Fruit fly (Drosophila melanogaster) whole organism, embryonic: ENCODE measurements around the gene ash1.

Experiments
- ATbp ChIP-seq: fragments of 200-800 bp; sonication (Bioruptor generic); optimal IDR thresholded peaks from 2 replicates; lab custom pipeline; 2017; ENCODE audit warnings: missing biosample characterization, mild to moderate bottlenecking, missing genetic modification characterization, missing genetic modification reagents
- Ada2b ChIP-seq: fragments of 200-800 bp; sonication (Bioruptor generic); IDR thresholded peaks from 2 replicates; pipeline ENCODE4 v1.3.6; 2022; ENCODE audit warnings: missing biosample characterization, missing genetic modification characterization
- Aef1 ChIP-seq: fragments of 200-800 bp; sonication (Bioruptor generic); IDR thresholded peaks from 3 replicates; pipeline ENCODE4 v1.3.6; 2022; ENCODE audit warnings: missing biosample characterization, missing genetic modification characterization
- CG11696 ChIP-seq: fragments of 200-800 bp; sonication (Bioruptor generic); IDR thresholded peaks from 2 replicates; pipeline ENCODE4 v1.3.6; 2022; ENCODE audit warnings: missing biosample characterization, missing genetic modification characterization
- CG12155 ChIP-seq: fragments of 200-800 bp; sonication (Bioruptor generic); optimal IDR thresholded peaks from 3 replicates; lab custom pipeline; 2016; ENCODE audit warnings: missing biosample characterization, missing genetic modification characterization
- CG12942 ChIP-seq: fragments of 200-800 bp; sonication (Bioruptor generic); optimal IDR thresholded peaks from 3 replicates; lab custom pipeline; 2016; ENCODE audit warnings: missing biosample characterization, missing genetic modification characterization
- CG14965 ChIP-seq: fragments of 200-800 bp; sonication (Bioruptor generic); optimal IDR thresholded peaks from 2 replicates; lab custom pipeline; 2016; ENCODE audit warnings: missing biosample characterization, missing genetic modification characterization, borderline replicate concordance
- CG15011 ChIP-seq: fragments of 200-800 bp; sonication (Bioruptor generic); optimal IDR thresholded peaks from 3 replicates; lab custom pipeline; 2018; ENCODE audit warnings: missing biosample characterization, mild to moderate bottlenecking, missing genetic modification characterization
- CG1529 ChIP-seq: fragments of 200-800 bp; sonication (Bioruptor generic); optimal IDR thresholded peaks from 3 replicates; lab custom pipeline; 2018; ENCODE audit warnings: missing biosample characterization, missing genetic modification characterization
- CG1647 ChIP-seq: fragments of 200-800 bp; sonication (Bioruptor generic); optimal IDR thresholded peaks from 3 replicates; lab custom pipeline; 2016; ENCODE audit warnings: missing biosample characterization, missing genetic modification characterization
- CG17612 ChIP-seq: fragments of 200-800 bp; sonication (Bioruptor generic); IDR thresholded peaks from 2 replicates; pipeline ENCODE4 v1.3.6; 2022; ENCODE audit warnings: missing biosample characterization, missing genetic modification characterization
- CG18599 ChIP-seq: fragments of 200-800 bp; sonication (Bioruptor generic); optimal IDR thresholded peaks from 3 replicates; lab custom pipeline; 2017; ENCODE audit warnings: missing biosample characterization, missing genetic modification characterization, mild to moderate bottlenecking, moderate library complexity, missing genetic modification reagents
- CG31365 ChIP-seq: fragments of 200-800 bp; sonication (Bioruptor generic); optimal IDR thresholded peaks from 2 replicates; lab custom pipeline; 2018; ENCODE audit warnings: missing biosample characterization, mild to moderate bottlenecking, missing genetic modification characterization
- CG32767 ChIP-seq: fragments of 200-800 bp; sonication (Bioruptor generic); IDR thresholded peaks from 2 replicates; pipeline ENCODE4 v1.3.6; 2022; ENCODE audit warnings: missing biosample characterization, missing genetic modification characterization
- CG5180 ChIP-seq: fragments of 200-800 bp; sonication (Bioruptor generic); optimal IDR thresholded peaks from 3 replicates; lab custom pipeline; 2017; ENCODE audit warnings: missing biosample characterization, missing genetic modification characterization, mild to moderate bottlenecking, moderate library complexity, missing genetic modification reagents
- D ChIP-seq, 2 experiments: fragments of 200-800 bp in 1 of 2; fragments of >200 bp in 1 of 2; sonication (Bioruptor generic) in 1 of 2; optimal IDR thresholded peaks; 2 replicates in 1 of 2; 3 replicates in 1 of 2; lab custom pipeline; 2017; ENCODE audit warnings: mild to moderate bottlenecking in 1 of 2, missing biosample characterization in 1 of 2, missing genetic modification characterization in 1 of 2, missing genetic modification reagents in 1 of 2
- D19A ChIP-seq: fragments of 200-800 bp; optimal IDR thresholded peaks from 3 replicates; lab custom pipeline; 2019; ENCODE audit warnings: missing biosample characterization, mild to moderate bottlenecking, missing genetic modification characterization, moderate library complexity
- D19B ChIP-seq: fragments of 200-800 bp; sonication (Bioruptor generic); optimal IDR thresholded peaks from 2 replicates; lab custom pipeline; 2017; ENCODE audit warnings: missing biosample characterization, mild to moderate bottlenecking, missing genetic modification characterization
- Deaf1 ChIP-seq: fragments of 200-800 bp; optimal IDR thresholded peaks from 3 replicates; lab custom pipeline; 2019; ENCODE audit warnings: missing biosample characterization, mild to moderate bottlenecking, missing genetic modification characterization, moderate library complexity
- Drgx ChIP-seq: fragments of 200-800 bp; sonication (Bioruptor generic); IDR thresholded peaks from 2 replicates; pipeline ENCODE4 v1.3.6; 2022; ENCODE audit warnings: missing biosample characterization, missing genetic modification characterization
- Elba2 ChIP-seq: fragments of 200-800 bp; sonication (Bioruptor generic); optimal IDR thresholded peaks from 3 replicates; lab custom pipeline; 2016; ENCODE audit warnings: missing biosample characterization, missing genetic modification characterization
- HLH54F ChIP-seq: fragments of 200-800 bp; sonication (Bioruptor generic); optimal IDR thresholded peaks from 3 replicates; lab custom pipeline; 2016; ENCODE audit warnings: missing biosample characterization, missing genetic modification characterization
- Lpt ChIP-seq: fragments of >200 bp; optimal IDR thresholded peaks from 2 replicates; lab custom pipeline; 2018; ENCODE audit warnings: missing biosample characterization, missing genetic modification characterization
- Meics ChIP-seq: fragments of 200-800 bp; sonication (Bioruptor generic); optimal IDR thresholded peaks from 2 replicates; lab custom pipeline; 2017; ENCODE audit warnings: missing biosample characterization, mild to moderate bottlenecking, missing genetic modification characterization
- NC2α ChIP-seq: fragments of 200-800 bp; sonication (Bioruptor generic); optimal IDR thresholded peaks from 2 replicates; lab custom pipeline; 2016; ENCODE audit warnings: missing biosample characterization, missing genetic modification characterization
- NC2β ChIP-seq: fragments of 200-800 bp; sonication (Bioruptor generic); optimal IDR thresholded peaks from 2 replicates; lab custom pipeline; 2016; ENCODE audit warnings: missing biosample characterization, missing genetic modification characterization
- Nf-YA ChIP-seq: fragments of 200-800 bp; sonication (Bioruptor generic); IDR thresholded peaks from 2 replicates; pipeline ENCODE4 v1.3.6; 2022; ENCODE audit warnings: missing biosample characterization, missing genetic modification characterization
- Oaz ChIP-seq: fragments of 200-800 bp; sonication (Bioruptor generic); IDR thresholded peaks from 2 replicates; pipeline ENCODE4 v1.3.6; 2022; ENCODE audit warnings: missing biosample characterization, missing genetic modification characterization
- Sry-δ ChIP-seq: fragments of 200-800 bp; sonication (Bioruptor generic); optimal IDR thresholded peaks from 2 replicates; lab custom pipeline; 2016; ENCODE audit warnings: missing biosample characterization, missing genetic modification characterization
- Xbp1 ChIP-seq: fragments of 200-800 bp; sonication (Bioruptor generic); optimal IDR thresholded peaks from 3 replicates; lab custom pipeline; 2016; ENCODE audit warnings: missing biosample characterization, mild to moderate bottlenecking, missing genetic modification characterization
- ase ChIP-seq: fragments of 200-800 bp; sonication (Bioruptor generic); IDR thresholded peaks from 3 replicates; pipeline ENCODE4 v1.3.6; 2022; ENCODE audit warnings: missing biosample characterization, missing genetic modification characterization
- cad ChIP-seq: fragments of >200 bp; optimal IDR thresholded peaks from 2 replicates; lab custom pipeline; 2017; ENCODE audit warnings: missing biosample characterization, missing genetic modification characterization
- crp ChIP-seq, 2 experiments: fragments of 200-800 bp; sonication (Bioruptor generic); optimal IDR thresholded peaks; 2 replicates in 1 of 2; 3 replicates in 1 of 2; lab custom pipeline; 2017; ENCODE audit warnings: missing biosample characterization in 2 of 2, missing genetic modification characterization in 2 of 2, mild to moderate bottlenecking in 1 of 2, moderate library complexity in 1 of 2
- dati ChIP-seq: fragments of 200-800 bp; sonication (Bioruptor generic); IDR thresholded peaks from 2 replicates; pipeline ENCODE4 v1.3.6; 2022; ENCODE audit warnings: missing biosample characterization, missing genetic modification characterization
- exex ChIP-seq: fragments of 200-800 bp; sonication (Bioruptor generic); optimal IDR thresholded peaks from 4 replicates; lab custom pipeline; 2018; ENCODE audit warnings: missing biosample characterization, mild to moderate bottlenecking, missing genetic modification characterization, moderate library complexity
- fd96Cb ChIP-seq: fragments of 200-800 bp; sonication (Bioruptor generic); optimal IDR thresholded peaks from 2 replicates; lab custom pipeline; 2018; ENCODE audit warnings: missing biosample characterization, mild to moderate bottlenecking, missing genetic modification characterization, moderate library complexity
- fu2 ChIP-seq: fragments of 200-800 bp; sonication (Bioruptor generic); optimal IDR thresholded peaks from 2 replicates; lab custom pipeline; 2016; ENCODE audit warnings: missing biosample characterization, missing genetic modification characterization
- gfzf ChIP-seq: fragments of 200-800 bp; sonication (Bioruptor generic); optimal IDR thresholded peaks from 2 replicates; lab custom pipeline; 2016; ENCODE audit warnings: missing biosample characterization, mild to moderate bottlenecking, missing genetic modification characterization, moderate library complexity
- kni ChIP-seq: fragments of 200-800 bp; sonication (Bioruptor generic); optimal IDR thresholded peaks from 3 replicates; lab custom pipeline; 2017; ENCODE audit warnings: mild to moderate bottlenecking, missing biosample characterization, missing genetic modification reagents, missing genetic modification characterization
- lov ChIP-seq, 2 experiments: fragments of 200-800 bp in 1 of 2; fragments of >200 bp in 1 of 2; sonication (Bioruptor generic) in 1 of 2; IDR thresholded peaks in 1 of 2; optimal IDR thresholded peaks in 1 of 2; 2 replicates in 1 of 2; 3 replicates in 1 of 2; pipeline versions ENCODE4 v1.3.6 to Lab custom; 2017 to 2022; ENCODE audit warnings: missing biosample characterization in 1 of 2, missing genetic modification characterization in 1 of 2
- pan ChIP-seq, 4 experiments: fragments of >200 bp in 3 of 4; fragments of 200-800 bp in 1 of 4; sonication (Bioruptor generic) in 1 of 4; optimal IDR thresholded peaks in 3 of 4; IDR thresholded peaks in 1 of 4; 2 replicates each; pipeline versions ENCODE4 v1.3.6 to Lab custom; 2017 to 2022; ENCODE audit warnings: missing biosample characterization in 2 of 4, missing genetic modification characterization in 2 of 4, mixed read lengths in 1 of 4
- pnt ChIP-seq: fragments of 200-800 bp; sonication (Bioruptor generic); optimal IDR thresholded peaks from 3 replicates; lab custom pipeline; 2016; ENCODE audit warnings: missing biosample characterization, missing genetic modification characterization
- sd ChIP-seq: fragments of 200-800 bp; sonication (Bioruptor generic); optimal IDR thresholded peaks from 3 replicates; lab custom pipeline; 2018; ENCODE audit warnings: missing biosample characterization, mild to moderate bottlenecking, missing genetic modification characterization, moderate library complexity
- shn ChIP-seq: fragments of 200-800 bp; sonication (Bioruptor generic); optimal IDR thresholded peaks from 3 replicates; lab custom pipeline; 2016; ENCODE audit warnings: missing biosample characterization, missing genetic modification characterization
- sna ChIP-seq: fragments of 200-800 bp; sonication (Bioruptor generic); IDR thresholded peaks from 2 replicates; pipeline ENCODE4 v1.3.6; 2022; ENCODE audit warnings: missing biosample characterization, missing genetic modification characterization; ENCODE audit not compliant: partially characterized antibody
- tll ChIP-seq, 2 experiments: fragments of 200-800 bp in 1 of 2; fragments of >200 bp in 1 of 2; sonication (Bioruptor generic) in 1 of 2; optimal IDR thresholded peaks; 2 replicates each; lab custom pipeline; 2017 to 2019; ENCODE audit warnings: missing biosample characterization in 2 of 2, missing genetic modification characterization in 2 of 2, mild to moderate bottlenecking in 1 of 2, moderate library complexity in 1 of 2
- usp ChIP-seq: fragments of >200 bp; optimal IDR thresholded peaks from 2 replicates; lab custom pipeline; 2017; ENCODE audit warnings: missing biosample characterization, missing genetic modification characterization
- wor ChIP-seq: fragments of 200-800 bp; sonication (Bioruptor generic); IDR thresholded peaks from 2 replicates; pipeline ENCODE4 v1.3.6; 2022; ENCODE audit warnings: missing biosample characterization, missing genetic modification characterization
- zfh2 ChIP-seq: fragments of 200-800 bp; sonication (Bioruptor generic); optimal IDR thresholded peaks from 2 replicates; lab custom pipeline; 2016; ENCODE audit warnings: missing biosample characterization, missing genetic modification characterization

Gene ash1

dm6 chr3L:19636821-19637460, 38.4 kb upstream of the ash1 start (continued):
- no peak for TF ChIP-seq sd
- TF ChIP-seq cad (GFP tag; lab: Kevin White, UChicago): peak; percentile 3
- no peak for TF ChIP-seq D19B (GFP tag; lab: Kevin White, UChicago)
- no peak for TF ChIP-seq Deaf1
- TF ChIP-seq Meics (GFP tag; lab: Kevin White, UChicago): no peak
- no peak for TF ChIP-seq sna (GFP tag; lab: Robert Waterston, UW)
- TF ChIP-seq Ada2b (GFP tag; lab: Robert Waterston, UW): no peak
- TF ChIP-seq ATbp (GFP tag; lab: Kevin White, UChicago): no peak
- no peak for TF ChIP-seq dati
- no peak for TF ChIP-seq CG15011 (GFP tag; lab: Kevin White, UChicago)
- peak; percentile 71 for TF ChIP-seq D (optimal IDR thresholded peaks at IDR 0.05; lab: Kevin White, UChicago)
- peak; percentile 74 for TF ChIP-seq D (GFP tag; optimal IDR thresholded peaks at IDR 0.05; lab: Kevin White, UChicago)
- TF ChIP-seq CG17612 (GFP tag; lab: Robert Waterston, UW): no peak
- TF ChIP-seq Oaz (GFP tag; lab: Robert Waterston, UW): no peak
- TF ChIP-seq HLH54F (GFP tag; lab: Kevin White, UChicago): no peak
- TF ChIP-seq fu2 (GFP tag; lab: Kevin White, UChicago): no peak
- TF ChIP-seq zfh2 (GFP tag; lab: Kevin White, UChicago): no peak
- TF ChIP-seq crp (GFP tag; optimal IDR thresholded peaks at IDR 0.05; lab: Kevin White, UChicago): no peak
- TF ChIP-seq fd96Cb: peak; percentile 64
- TF ChIP-seq CG32767: no peak
- peak; percentile 9 for TF ChIP-seq Xbp1 (GFP tag; lab: Kevin White, UChicago)
- TF ChIP-seq Nf-YA (GFP tag; lab: Robert Waterston, UW): no peak
- TF ChIP-seq CG12942 (GFP tag; lab: Kevin White, UChicago): no peak
- no peak for TF ChIP-seq CG31365 (tag; lab: Kevin White, UChicago)
- TF ChIP-seq NC2β (GFP tag; lab: Kevin White, UChicago): no peak
- TF ChIP-seq pnt (GFP tag; lab: Kevin White, UChicago): no peak
- peak in 1 of 2 experiments; percentile 64 for TF ChIP-seq tll (GFP tag; optimal IDR thresholded peaks at IDR 0.05; lab: Kevin White, UChicago)
- TF ChIP-seq CG1529 (GFP tag; lab: Kevin White, UChicago): peak; percentile 25
- TF ChIP-seq kni (GFP tag; lab: Kevin White, UChicago): peak; percentile 68
- no peak for TF ChIP-seq Sry-δ (GFP tag; lab: Kevin White, UChicago)
- no peak for TF ChIP-seq NC2α (GFP tag; lab: Kevin White, UChicago)
- TF ChIP-seq Elba2 (GFP tag; lab: Kevin White, UChicago): peak; percentile 27
- no peak for TF ChIP-seq exex
- TF ChIP-seq Lpt (GFP tag; lab: Kevin White, UChicago): no peak
- TF ChIP-seq ase: no peak
- TF ChIP-seq pan (optimal IDR thresholded peaks at IDR 0.05; lab: Kevin White, UChicago): no peak
- no peak for TF ChIP-seq pan (GFP tag; optimal IDR thresholded peaks at IDR 0.05 in 1 of 2, IDR thresholded peaks at IDR 0.05 in 1 of 2)
- no peak for TF ChIP-seq Aef1 (GFP tag; lab: Robert Waterston, UW)
- TF ChIP-seq CG5180 (GFP tag; lab: Kevin White, UChicago): no peak
- TF ChIP-seq CG11696: 0 out of 2 replicates have a peak, but pooled peaks have one; percentile 11
- no peak for TF ChIP-seq shn (GFP tag; lab: Kevin White, UChicago)
- no peak for TF ChIP-seq usp (GFP tag; lab: Kevin White, UChicago)
- no peak for TF ChIP-seq Drgx (GFP tag; lab: Robert Waterston, UW)
- TF ChIP-seq lov (optimal IDR thresholded peaks at IDR 0.05; lab: Kevin White, UChicago): no peak
- TF ChIP-seq lov (GFP tag; IDR thresholded peaks at IDR 0.05; lab: Robert Waterston, UW): no peak
- TF ChIP-seq wor: no peak
- TF ChIP-seq CG1647 (GFP tag; lab: Kevin White, UChicago): no peak
- no peak for TF ChIP-seq gfzf (GFP tag; lab: Kevin White, UChicago)
- peak; percentile 16 for TF ChIP-seq CG12155 (GFP tag; lab: Kevin White, UChicago)
- no peak for TF ChIP-seq CG14965 (GFP tag; lab: Kevin White, UChicago)
- TF ChIP-seq D19A: peak; percentile 59
- no peak for TF ChIP-seq CG18599 (GFP tag; lab: Kevin White, UChicago)
